Fruit fly (Drosophila melanogaster) whole organism, wandering third instar larva: ENCODE measurements around the gene CG43137.

Experiments used
- Abd-B ChIP-seq: fragments of >200 bp; optimal IDR thresholded peaks from 2 replicates; lab custom pipeline; 2017; ENCODE audit warnings: missing biosample characterization, missing genetic modification characterization
- CG32264 ChIP-seq: fragments of 200-800 bp; sonication (Bioruptor generic); optimal IDR thresholded peaks from 2 replicates; lab custom pipeline; 2016; ENCODE audit warnings: missing biosample characterization, missing genetic modification characterization
- CG9705 ChIP-seq: fragments of 200-800 bp; sonication (Bioruptor generic); optimal IDR thresholded peaks from 2 replicates; lab custom pipeline; 2018; ENCODE audit warnings: missing biosample characterization, mild to moderate bottlenecking, missing genetic modification characterization
- CrebA ChIP-seq: fragments of 200-800 bp; sonication (Bioruptor generic); optimal IDR thresholded peaks from 2 replicates; lab custom pipeline; 2016; ENCODE audit warnings: missing biosample characterization, mild to moderate bottlenecking, missing genetic modification characterization, borderline replicate concordance
- Dfd ChIP-seq: fragments of >200 bp; optimal IDR thresholded peaks from 2 replicates; lab custom pipeline; 2017; ENCODE audit warnings: missing biosample characterization, missing genetic modification characterization
- Dif ChIP-seq: fragments of 200-275, 200-300 bp; sonication (Bioruptor generic); optimal IDR thresholded peaks from 2 replicates; lab custom pipeline; 2018; ENCODE audit warnings: missing biosample characterization, missing genetic modification characterization; ENCODE audit not compliant: partially characterized antibody
- GATAd ChIP-seq: sonication (Bioruptor generic); optimal IDR thresholded peaks from 2 replicates; lab custom pipeline; 2016; ENCODE audit warnings: missing biosample characterization, missing genetic modification characterization
- HLH106 ChIP-seq: fragments of 200-800 bp; optimal IDR thresholded peaks from 3 replicates; lab custom pipeline; 2019; ENCODE audit warnings: missing biosample characterization, mild to moderate bottlenecking, missing genetic modification characterization, moderate library complexity
- Hnf4 ChIP-seq: fragments of 200-800 bp; sonication (Bioruptor generic); optimal IDR thresholded peaks from 2 replicates; lab custom pipeline; 2016; ENCODE audit warnings: missing biosample characterization, mild to moderate bottlenecking, missing genetic modification characterization
- Hr78 ChIP-seq: fragments of >200 bp; optimal IDR thresholded peaks from 2 replicates; lab custom pipeline; 2017; ENCODE audit warnings: missing biosample characterization, missing genetic modification characterization
- Hr83 ChIP-seq: fragments of 200-300 bp; sonication (Bioruptor generic); optimal IDR thresholded peaks from 2 replicates; lab custom pipeline; 2016; ENCODE audit warnings: missing biosample characterization, mild to moderate bottlenecking, missing genetic modification characterization, moderate library complexity; ENCODE audit not compliant: poor library complexity, severe bottlenecking
- Jra ChIP-seq: sonication (Bioruptor generic); optimal IDR thresholded peaks from 2 replicates; lab custom pipeline; 2016; ENCODE audit warnings: missing biosample characterization, missing genetic modification characterization
- Mio ChIP-seq: sonication (Bioruptor generic); optimal IDR thresholded peaks from 2 replicates; lab custom pipeline; 2016; ENCODE audit warnings: missing biosample characterization, missing genetic modification characterization
- Myc ChIP-seq: fragments of >200 bp; optimal IDR thresholded peaks from 2 replicates; lab custom pipeline; 2017
- N ChIP-seq: fragments of >200 bp; optimal IDR thresholded peaks from 2 replicates; lab custom pipeline; 2018; ENCODE audit warnings: missing biosample characterization, missing external identifiers, missing genetic modification characterization
- OdsH ChIP-seq: fragments of 200-800 bp; sonication (Bioruptor generic); optimal IDR thresholded peaks from 2 replicates; lab custom pipeline; 2016; ENCODE audit warnings: missing biosample characterization, mild to moderate bottlenecking, missing genetic modification characterization
- Rel ChIP-seq, 2 experiments: fragments of 200-800 bp; sonication (Bioruptor generic) in 1 of 2; optimal IDR thresholded peaks; 2 replicates in 1 of 2; 3 replicates in 1 of 2; lab custom pipeline; 2016 to 2019; ENCODE audit warnings: mild to moderate bottlenecking in 2 of 2, missing biosample characterization in 2 of 2, missing genetic modification characterization in 2 of 2, moderate library complexity in 1 of 2
- Sp1 ChIP-seq: fragments of 200-800 bp; sonication (Bioruptor generic); optimal IDR thresholded peaks from 3 replicates; lab custom pipeline; 2019; ENCODE audit warnings: missing biosample characterization, mild to moderate bottlenecking, missing genetic modification characterization, moderate library complexity
- Vsx2 ChIP-seq: fragments of 200-300, 225-300 bp; sonication (Bioruptor generic); optimal IDR thresholded peaks from 2 replicates; lab custom pipeline; 2018; ENCODE audit warnings: missing biosample characterization, missing genetic modification characterization; ENCODE audit not compliant: partially characterized antibody
- br ChIP-seq: fragments of 200-800 bp; sonication (Bioruptor generic); optimal IDR thresholded peaks from 2 replicates; lab custom pipeline; 2016; ENCODE audit warnings: missing biosample characterization, missing genetic modification characterization
- brk ChIP-seq: fragments of 200-800 bp; sonication (Bioruptor generic); optimal IDR thresholded peaks from 2 replicates; lab custom pipeline; 2016; ENCODE audit warnings: missing biosample characterization, mild to moderate bottlenecking, missing genetic modification characterization
- dl ChIP-seq, 2 experiments: fragments of 175-275, 200-275 bp in 1 of 2; fragments of 200-275 bp in 1 of 2; sonication (Bioruptor generic); optimal IDR thresholded peaks; lab custom pipeline; 2018; ENCODE audit warnings: mild to moderate bottlenecking in 2 of 2, missing biosample characterization in 2 of 2, missing genetic modification characterization in 2 of 2, moderate library complexity in 2 of 2; ENCODE audit not compliant: partially characterized antibody in 2 of 2, insufficient read depth in 1 of 2
- dmrt93B ChIP-seq: fragments of 200-800 bp; sonication (Bioruptor generic); optimal IDR thresholded peaks from 2 replicates; lab custom pipeline; 2018; ENCODE audit warnings: missing biosample characterization, mild to moderate bottlenecking, missing genetic modification characterization
- dsf ChIP-seq: sonication (Bioruptor generic); optimal IDR thresholded peaks from 2 replicates; lab custom pipeline; 2016; ENCODE audit warnings: missing biosample characterization, missing genetic modification characterization, borderline replicate concordance
- fru ChIP-seq: fragments of 200-800 bp; sonication (Bioruptor generic); optimal IDR thresholded peaks from 3 replicates; lab custom pipeline; 2016; ENCODE audit warnings: missing biosample characterization, mild to moderate bottlenecking, missing genetic modification characterization
- jim ChIP-seq: fragments of 175-275, 200-325 bp; sonication (Bioruptor generic); optimal IDR thresholded peaks from 2 replicates; lab custom pipeline; 2016; ENCODE audit warnings: missing biosample characterization, mild to moderate bottlenecking, missing genetic modification characterization
- lola ChIP-seq: fragments of >200 bp; optimal IDR thresholded peaks from 2 replicates; lab custom pipeline; 2017; ENCODE audit warnings: missing biosample characterization, missing genetic modification characterization
- pan ChIP-seq: fragments of >200 bp; optimal IDR thresholded peaks from 2 replicates; lab custom pipeline; 2017
- psq ChIP-seq: fragments of 200-800 bp; sonication (Bioruptor generic); optimal IDR thresholded peaks from 3 replicates; lab custom pipeline; 2017; ENCODE audit warnings: missing biosample characterization, mild to moderate bottlenecking, missing genetic modification characterization, moderate library complexity
- rgr ChIP-seq: fragments of 200-800 bp; sonication (Bioruptor generic); optimal IDR thresholded peaks from 3 replicates; lab custom pipeline; 2016; ENCODE audit warnings: missing biosample characterization, mild to moderate bottlenecking, missing genetic modification characterization
- sage ChIP-seq: fragments of 200-800 bp; sonication (Bioruptor generic); optimal IDR thresholded peaks from 2 replicates; lab custom pipeline; 2016; ENCODE audit warnings: missing biosample characterization, mild to moderate bottlenecking, missing genetic modification characterization
- sv ChIP-seq: fragments of 200-800 bp; sonication (Bioruptor generic); optimal IDR thresholded peaks from 3 replicates; lab custom pipeline; 2016; ENCODE audit warnings: missing biosample characterization, missing genetic modification characterization
- tai ChIP-seq: sonication (Bioruptor generic); optimal IDR thresholded peaks from 2 replicates; lab custom pipeline; 2016; ENCODE audit warnings: missing biosample characterization, missing genetic modification characterization
- usp ChIP-seq: fragments of >200 bp; optimal IDR thresholded peaks from 2 replicates; lab custom pipeline; 2017; ENCODE audit warnings: missing biosample characterization, missing genetic modification characterization
- woc ChIP-seq: sonication (Bioruptor generic); optimal IDR thresholded peaks from 2 replicates; lab custom pipeline; 2016; ENCODE audit warnings: missing biosample characterization, mild to moderate bottlenecking, missing genetic modification characterization

CG43137 gene

dm6 chrX:5885973-5886372 lies 21.0 kb upstream of the CG43137 start:
- TF ChIP-seq usp (no peak), brk (GFP tag; lab: Kevin White, UChicago) (no peak), woc (GFP tag; lab: Kevin White, UChicago) (no peak), fru (no peak), Vsx2 (GFP tag; lab: Kevin White, UChicago) (no peak), CrebA (GFP tag; lab: Kevin White, UChicago) (no peak)

DNA sequence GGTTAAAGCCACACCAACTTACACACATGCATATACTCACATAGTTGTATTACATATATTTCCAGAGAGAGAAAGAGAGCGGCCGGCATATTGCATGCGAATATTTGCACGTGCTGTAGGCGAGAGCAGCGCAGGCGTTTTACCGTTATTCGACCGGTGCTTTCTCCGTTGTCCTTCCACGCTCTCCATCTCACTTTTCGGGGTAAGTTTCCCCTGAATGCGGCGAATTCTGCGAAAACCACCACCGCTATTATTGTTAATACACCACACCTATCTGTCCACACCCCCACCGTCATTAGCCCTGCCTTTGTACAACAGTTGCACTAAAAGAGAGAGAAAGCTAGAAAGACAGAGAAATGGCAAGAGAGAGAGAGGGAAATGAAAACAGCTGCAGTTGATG lies 20.6 kb upstream of the CG43137 start:
- TF ChIP-seq rgr (GFP tag; lab: Kevin White, UChicago) (no peak), psq (GFP tag; lab: Kevin White, UChicago) (no peak), Rel (GFP tag; optimal IDR thresholded peaks at IDR 0.05; lab: Kevin White, UChicago) (no peak), Rel (tag; optimal IDR thresholded peaks at IDR 0.05; lab: Kevin White, UChicago) (no peak), sage (GFP tag; lab: Kevin White, UChicago) (no peak), CG32264 (GFP tag; lab: Kevin White, UChicago) (no peak), lola (no peak), Hr78 (GFP tag; lab: Kevin White, UChicago) (no peak), N (GFP tag; lab: Kevin White, UChicago) (no peak), Sp1 (GFP tag; lab: Kevin White, UChicago) (no peak), Hr83 (no peak), sv (GFP tag; lab: Kevin White, UChicago) (no peak)

DNA sequence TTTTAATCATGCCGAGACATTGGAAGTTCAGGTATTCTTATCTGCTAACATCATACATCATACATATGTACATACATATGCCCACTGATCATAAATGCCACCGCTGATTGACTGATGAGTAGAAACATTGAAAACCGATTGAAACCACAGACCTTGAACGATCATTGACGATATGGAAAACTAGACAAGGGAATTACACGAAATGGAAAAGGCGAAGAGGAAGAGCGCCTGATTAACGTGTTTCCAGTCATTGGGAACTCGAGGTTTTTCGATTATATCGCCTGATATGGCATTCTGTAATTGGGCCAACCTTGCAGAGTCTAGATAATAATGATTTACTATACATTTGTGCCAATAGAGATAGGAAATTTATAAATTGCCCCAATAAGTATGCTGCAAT lies 19.9 kb upstream of the CG43137 start:
- no peak for TF ChIP-seq Jra (GFP tag; lab: Kevin White, UChicago)
- no peak for TF ChIP-seq lola
- no peak for TF ChIP-seq N (GFP tag; lab: Kevin White, UChicago)
- no peak for TF ChIP-seq Vsx2 (GFP tag; lab: Kevin White, UChicago)
- no peak for TF ChIP-seq GATAd (GFP tag; lab: Kevin White, UChicago)
- no peak for TF ChIP-seq Mio (GFP tag; lab: Kevin White, UChicago)
- no peak for TF ChIP-seq sage (GFP tag; lab: Kevin White, UChicago)

DNA sequence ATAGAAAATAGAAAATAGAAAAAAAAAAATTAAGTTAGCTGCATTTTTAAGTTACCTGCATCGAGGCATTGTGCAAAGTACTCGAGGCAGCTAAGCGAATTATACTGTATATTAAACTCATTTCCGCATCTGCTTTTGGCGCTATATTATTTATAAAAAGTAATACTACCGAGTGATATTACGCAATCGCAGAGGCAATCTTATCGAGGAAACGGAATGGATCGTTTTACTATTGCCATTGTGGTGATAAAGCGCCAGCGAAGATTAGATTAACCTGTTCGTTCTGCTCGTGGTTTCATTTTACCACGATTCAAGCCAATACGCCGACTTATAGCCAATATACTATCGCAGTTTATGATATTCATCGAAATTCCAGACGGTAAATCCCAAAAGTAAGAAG lies 19.3 kb upstream of the CG43137 start:
- TF ChIP-seq sv (GFP tag; lab: Kevin White, UChicago) = no peak
- TF ChIP-seq Vsx2 (GFP tag; lab: Kevin White, UChicago) = no peak
- no peak for TF ChIP-seq Dfd (GFP tag; lab: Kevin White, UChicago)
- TF ChIP-seq rgr (GFP tag; lab: Kevin White, UChicago) = no peak
- TF ChIP-seq Abd-B = no peak
- TF ChIP-seq brk (GFP tag; lab: Kevin White, UChicago) = no peak
- no peak for TF ChIP-seq CrebA (GFP tag; lab: Kevin White, UChicago)
- no peak for TF ChIP-seq N (GFP tag; lab: Kevin White, UChicago)
- TF ChIP-seq HLH106 (tag; lab: Kevin White, UChicago) = no peak
- no peak for TF ChIP-seq Rel (GFP tag; optimal IDR thresholded peaks at IDR 0.05; lab: Kevin White, UChicago)
- TF ChIP-seq Rel (tag; optimal IDR thresholded peaks at IDR 0.05; lab: Kevin White, UChicago) = no peak
- TF ChIP-seq usp = no peak
- TF ChIP-seq br (GFP tag; lab: Kevin White, UChicago) = no peak
- no peak for TF ChIP-seq Sp1 (GFP tag; lab: Kevin White, UChicago)
- no peak for TF ChIP-seq sage (GFP tag; lab: Kevin White, UChicago)
- TF ChIP-seq tai = no peak
- no peak for TF ChIP-seq Myc (lab: Kevin White, UChicago)

DNA sequence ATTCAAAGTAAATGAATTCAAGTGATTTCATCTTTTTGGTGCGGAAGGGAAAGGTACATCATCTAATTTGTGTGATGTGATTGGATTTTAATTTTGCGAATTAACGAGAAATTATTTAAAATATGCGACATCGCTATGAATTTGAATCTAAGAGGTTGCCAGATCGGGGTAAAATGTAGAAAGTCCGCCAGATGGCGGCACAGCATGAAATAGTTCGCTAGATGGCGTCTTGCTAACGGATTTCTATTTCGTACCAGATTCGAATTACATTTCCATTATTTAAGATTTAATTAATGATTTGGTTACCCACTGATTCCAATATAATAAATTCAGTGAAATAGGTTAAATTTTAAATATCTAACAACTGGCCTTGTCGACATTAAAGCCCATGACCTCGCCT lies 18.4 kb upstream of the CG43137 start:
- TF ChIP-seq Vsx2 (GFP tag; lab: Kevin White, UChicago) (no peak), dmrt93B (GFP tag; lab: Kevin White, UChicago) (no peak), brk (GFP tag; lab: Kevin White, UChicago) (no peak), br (GFP tag; lab: Kevin White, UChicago) (peak; percentile 18), CG32264 (GFP tag; lab: Kevin White, UChicago) (no peak), Abd-B (no peak), GATAd (GFP tag; lab: Kevin White, UChicago) (no peak), dsf (GFP tag; lab: Kevin White, UChicago) (no peak), HLH106 (tag; lab: Kevin White, UChicago) (peak; percentile 43), OdsH (GFP tag; lab: Kevin White, UChicago) (no peak), sv (GFP tag; lab: Kevin White, UChicago) (peak; percentile 2), psq (GFP tag; lab: Kevin White, UChicago) (no peak), pan (lab: Kevin White, UChicago) (no peak), dl (GFP tag; optimal IDR thresholded peaks at IDR 0.05; lab: Kevin White, UChicago; ENCODE audit: insufficient read depth in 1 of 2, partially characterized antibody in 2 of 2) (no peak), Jra (GFP tag; lab: Kevin White, UChicago) (no peak), CG9705 (GFP tag; lab: Kevin White, UChicago) (no peak), usp (no peak), jim (GFP tag; lab: Kevin White, UChicago) (no peak), fru (peak; percentile 41), sage (GFP tag; lab: Kevin White, UChicago) (no peak), Rel (GFP tag; optimal IDR thresholded peaks at IDR 0.05; lab: Kevin White, UChicago) (no peak), Rel (tag; optimal IDR thresholded peaks at IDR 0.05; lab: Kevin White, UChicago) (peak; percentile 37), Myc (lab: Kevin White, UChicago) (peak; percentile 86), woc (GFP tag; lab: Kevin White, UChicago) (no peak), rgr (GFP tag; lab: Kevin White, UChicago) (peak; percentile 50), Hnf4 (GFP tag; lab: Kevin White, UChicago) (peak; percentile 54), Hr78 (GFP tag; lab: Kevin White, UChicago) (no peak), CrebA (GFP tag; lab: Kevin White, UChicago) (no peak), N (GFP tag; lab: Kevin White, UChicago) (no peak), Dif (GFP tag; lab: Kevin White, UChicago) (no peak), tai (no peak), Sp1 (GFP tag; lab: Kevin White, UChicago) (no peak), Mio (GFP tag; lab: Kevin White, UChicago) (no peak), lola (no peak)
